Worm (Caenorhabditis elegans) whole organism, young adult: ENCODE results near the gene R107.2.
A peak's percentile ranks its signal among the peaks of the same experiment; 100 is the strongest.

ENCODE experiments used
- B0019.2 ChIP-seq: fragments of 200-800 bp; sonication (Bioruptor generic); conservative IDR thresholded peaks from 2 replicates; pipeline ENCODE4 v1.3.6; 2022; ENCODE audit warnings: missing genetic modification reagents, missing genetic modification characterization, missing compliant biosample characterization
- C06A6.2 ChIP-seq: fragments of 200-800 bp; sonication (Bioruptor generic); conservative IDR thresholded peaks from 2 replicates; pipeline ENCODE4 v1.3.6; 2022; ENCODE audit warnings: missing genetic modification characterization, missing compliant biosample characterization
- C17E4.6 ChIP-seq: fragments of 200-800 bp; sonication (Bioruptor generic); IDR thresholded peaks from 2 replicates; pipeline ENCODE4 v1.3.6; 2022; ENCODE audit warnings: missing genetic modification reagents, missing genetic modification characterization, missing compliant biosample characterization
- F23B12.7 ChIP-seq: sonication (generic microtip); optimal IDR thresholded peaks from 2 replicates; lab custom pipeline; 2017; ENCODE audit warnings: missing genetic modification characterization, mild to moderate bottlenecking, missing compliant biosample characterization, antibody characterized with exemption, moderate library complexity; ENCODE audit not compliant: insufficient read depth
- F33H1.4 ChIP-seq: fragments of 200-800 bp; sonication (Bioruptor generic); IDR thresholded peaks from 2 replicates; pipeline ENCODE4 v1.3.6; 2022; ENCODE audit warnings: missing genetic modification reagents, missing genetic modification characterization, missing compliant biosample characterization
- F39B2.1 ChIP-seq: fragments of 200-800 bp; sonication (Bioruptor generic); IDR thresholded peaks from 2 replicates; pipeline ENCODE4 v1.3.6; 2022; ENCODE audit warnings: missing genetic modification reagents, missing genetic modification characterization, missing compliant biosample characterization
- F49E8.2 ChIP-seq: sonication (generic microtip); optimal IDR thresholded peaks from 3 replicates; lab custom pipeline; 2017; ENCODE audit warnings: missing genetic modification characterization, mild to moderate bottlenecking, missing compliant biosample characterization, antibody characterized with exemption, moderate library complexity; ENCODE audit not compliant: insufficient read depth
- K12H6.12 ChIP-seq: fragments of 200-800 bp; sonication (Bioruptor generic); optimal IDR thresholded peaks from 2 replicates; lab custom pipeline; 2018; ENCODE audit warnings: mild to moderate bottlenecking, missing genetic modification characterization, missing compliant biosample characterization
- Y53G8AR.9 ChIP-seq: fragments of 200-800 bp; sonication (Bioruptor generic); conservative IDR thresholded peaks from 2 replicates; pipeline ENCODE4 v1.3.6; 2022; ENCODE audit warnings: missing genetic modification reagents, missing genetic modification characterization, missing compliant biosample characterization
- Y56A3A.18 ChIP-seq: fragments of 200-800 bp; sonication (Bioruptor generic); IDR thresholded peaks from 2 replicates; pipeline ENCODE4 v1.3.6; 2022; ENCODE audit warnings: missing genetic modification reagents, missing genetic modification characterization, missing compliant biosample characterization
- ZK185.1 ChIP-seq: sonication (generic microtip); optimal IDR thresholded peaks from 2 replicates; lab custom pipeline; 2016; ENCODE audit warnings: mild to moderate bottlenecking, missing genetic modification characterization, missing compliant biosample characterization; ENCODE audit not compliant: poor library complexity, severe bottlenecking
- ama-1 ChIP-seq, 3 experiments: fragments of 150-350 bp in 1 of 3; sonication (generic microtip) in 2 of 3; optimal IDR thresholded peaks; 2 replicates each; lab custom pipeline; 2014 to 2018; ENCODE audit warnings: missing biosample characterization in 2 of 3, missing genetic modification characterization in 2 of 3, missing genetic modification reagents in 2 of 3
- aptf-3 ChIP-seq: fragments of 200-800 bp; sonication (Bioruptor generic); IDR thresholded peaks from 2 replicates; pipeline ENCODE4 v1.3.6; 2022; ENCODE audit warnings: missing genetic modification characterization, missing compliant biosample characterization
- bed-1 ChIP-seq: fragments of 200-800 bp; sonication (Bioruptor generic); IDR thresholded peaks from 2 replicates; pipeline ENCODE4 v1.3.6; 2022; ENCODE audit warnings: missing genetic modification reagents, missing genetic modification characterization, missing compliant biosample characterization
- cebp-2 ChIP-seq: fragments of 200-800 bp; sonication (Bioruptor generic); IDR thresholded peaks from 2 replicates; pipeline ENCODE4 v1.3.6; 2022; ENCODE audit warnings: missing genetic modification characterization, missing compliant biosample characterization
- ceh-27 ChIP-seq: fragments of 200-800 bp; sonication (Bioruptor generic); optimal IDR thresholded peaks from 2 replicates; lab custom pipeline; 2018; ENCODE audit warnings: mild to moderate bottlenecking, missing genetic modification characterization, moderate library complexity, missing compliant biosample characterization
- ceh-58 ChIP-seq: fragments of 200-800 bp; sonication (Bioruptor generic); IDR thresholded peaks from 2 replicates; pipeline ENCODE4 v1.3.6; 2022; ENCODE audit warnings: missing genetic modification characterization, missing compliant biosample characterization
- ceh-79 ChIP-seq: sonication (generic microtip); optimal IDR thresholded peaks from 2 replicates; lab custom pipeline; 2017; ENCODE audit warnings: mild to moderate bottlenecking, missing genetic modification characterization, missing compliant biosample characterization
- chd-7 ChIP-seq: sonication (generic microtip); optimal IDR thresholded peaks from 2 replicates; lab custom pipeline; 2016; ENCODE audit warnings: mild to moderate bottlenecking, missing genetic modification characterization, moderate library complexity, missing compliant biosample characterization
- dox-1 ChIP-seq: fragments of 200-800 bp; sonication (Bioruptor generic); IDR thresholded peaks from 2 replicates; pipeline ENCODE4 v1.3.6; 2022; ENCODE audit warnings: missing genetic modification reagents, missing genetic modification characterization, missing compliant biosample characterization
- dpl-1 ChIP-seq: fragments of 150-350 bp; optimal IDR thresholded peaks from 2 replicates; lab custom pipeline; 2014; ENCODE audit warnings: missing biosample characterization, missing genetic modification reagents, missing genetic modification characterization
- efl-1 ChIP-seq: fragments of 150-350 bp; optimal IDR thresholded peaks from 2 replicates; lab custom pipeline; 2014; ENCODE audit warnings: missing biosample characterization, missing genetic modification reagents, missing genetic modification characterization
- egl-18 ChIP-seq: fragments of 200-800 bp; sonication (Bioruptor generic); IDR thresholded peaks from 2 replicates; pipeline ENCODE4 v1.3.6; 2022; ENCODE audit warnings: missing genetic modification reagents, missing genetic modification characterization, missing compliant biosample characterization
- fkh-3 ChIP-seq: sonication (generic microtip); optimal IDR thresholded peaks from 2 replicates; lab custom pipeline; 2016; ENCODE audit warnings: mild to moderate bottlenecking, missing genetic modification characterization, missing compliant biosample characterization
- hlh-26 ChIP-seq: fragments of 200-800 bp; sonication (Bioruptor generic); conservative IDR thresholded peaks from 2 replicates; pipeline ENCODE4 v1.3.6; 2022; ENCODE audit warnings: missing genetic modification reagents, missing genetic modification characterization, missing compliant biosample characterization
- hsf-1 ChIP-seq: fragments of 200-800 bp; sonication (Bioruptor generic); IDR thresholded peaks from 2 replicates; pipeline ENCODE4 v1.3.6; 2022; ENCODE audit warnings: missing genetic modification reagents, missing genetic modification characterization, missing compliant biosample characterization
- let-526 ChIP-seq: fragments of 200-800 bp; sonication (Bioruptor generic); IDR thresholded peaks from 2 replicates; pipeline ENCODE4 v1.3.6; 2022; ENCODE audit warnings: missing genetic modification reagents, missing genetic modification characterization, missing compliant biosample characterization
- let-607 ChIP-seq, 2 experiments: fragments of 200-800 bp in 1 of 2; sonication (Bioruptor generic) in 1 of 2; sonication (generic microtip) in 1 of 2; optimal IDR thresholded peaks; 2 replicates each; lab custom pipeline; 2016 to 2018; ENCODE audit warnings: mild to moderate bottlenecking in 2 of 2, missing compliant biosample characterization in 2 of 2, missing genetic modification characterization in 2 of 2, moderate library complexity in 2 of 2, missing genotype in 1 of 2
- lin-54 ChIP-seq: fragments of 200-800 bp; sonication (Bioruptor generic); optimal IDR thresholded peaks from 2 replicates; lab custom pipeline; 2018; ENCODE audit warnings: mild to moderate bottlenecking, missing genetic modification characterization, missing compliant biosample characterization
- lsl-1 ChIP-seq: fragments of 200-800 bp; sonication (Bioruptor generic); optimal IDR thresholded peaks from 2 replicates; lab custom pipeline; 2018; ENCODE audit warnings: mild to moderate bottlenecking, missing genetic modification characterization, moderate library complexity, missing compliant biosample characterization
- madf-10 ChIP-seq: sonication (generic microtip); optimal IDR thresholded peaks from 2 replicates; lab custom pipeline; 2016; ENCODE audit warnings: mild to moderate bottlenecking, missing genetic modification characterization, missing compliant biosample characterization
- madf-8 ChIP-seq: fragments of 200-800 bp; sonication (Bioruptor generic); conservative IDR thresholded peaks from 2 replicates; pipeline ENCODE4 v1.3.6; 2022; ENCODE audit warnings: missing genetic modification reagents, missing genetic modification characterization, missing compliant biosample characterization
- nfya-2 ChIP-seq: fragments of 200-800 bp; sonication (Bioruptor generic); IDR thresholded peaks from 2 replicates; pipeline ENCODE4 v1.3.6; 2022; ENCODE audit warnings: missing genetic modification reagents, missing genetic modification characterization, missing compliant biosample characterization
- nfyb-1 ChIP-seq: fragments of 200-800 bp; sonication (Bioruptor generic); IDR thresholded peaks from 2 replicates; pipeline ENCODE4 v1.3.6; 2022; ENCODE audit warnings: missing genetic modification reagents, missing genetic modification characterization, missing compliant biosample characterization
- nhr-120 ChIP-seq: fragments of 200-800 bp; sonication (Bioruptor generic); IDR thresholded peaks from 2 replicates; pipeline ENCODE4 v1.3.6; 2022; ENCODE audit warnings: missing genetic modification characterization, missing compliant biosample characterization
- nhr-27 ChIP-seq: fragments of 200-800 bp; sonication (Bioruptor generic); optimal IDR thresholded peaks from 2 replicates; lab custom pipeline; 2018; ENCODE audit warnings: mild to moderate bottlenecking, missing genetic modification characterization, moderate library complexity, missing compliant biosample characterization
- nhr-80 ChIP-seq: sonication (generic microtip); optimal IDR thresholded peaks from 2 replicates; lab custom pipeline; 2016; ENCODE audit warnings: missing genetic modification characterization, missing compliant biosample characterization
- pbrm-1 ChIP-seq: fragments of 200-800 bp; sonication (Bioruptor generic); IDR thresholded peaks from 2 replicates; pipeline ENCODE4 v1.3.6; 2022; ENCODE audit warnings: missing genetic modification reagents, missing genetic modification characterization, missing compliant biosample characterization
- repo-1 ChIP-seq: sonication (generic microtip); optimal IDR thresholded peaks from 2 replicates; lab custom pipeline; 2017; ENCODE audit warnings: mild to moderate bottlenecking, missing genetic modification characterization, missing compliant biosample characterization
- snpc-1.3 ChIP-seq: sonication (generic microtip); optimal IDR thresholded peaks from 2 replicates; lab custom pipeline; 2017; ENCODE audit warnings: missing genetic modification characterization, mild to moderate bottlenecking, missing compliant biosample characterization, antibody characterized with exemption, moderate library complexity, missing genotype, missing genetic modification reagents; ENCODE audit not compliant: insufficient read depth
- snpc-4 ChIP-seq, 5 experiments: fragments of 150-350 bp in 1 of 5; sonication (generic microtip) in 4 of 5; optimal IDR thresholded peaks; 2 replicates each; lab custom pipeline; 2014 to 2018; ENCODE audit warnings: missing genetic modification characterization in 5 of 5, missing biosample characterization in 3 of 5, antibody characterized with exemption in 2 of 5, mild to moderate bottlenecking in 2 of 5, missing compliant biosample characterization in 2 of 5, missing genotype in 2 of 5, moderate library complexity in 2 of 5, missing genetic modification reagents in 1 of 5
- tbx-9 ChIP-seq: sonication (generic microtip); optimal IDR thresholded peaks from 2 replicates; lab custom pipeline; 2016; ENCODE audit warnings: borderline replicate concordance, missing genetic modification characterization, inconsistent platforms, missing compliant biosample characterization
- zfh-2 ChIP-seq: fragments of 200-800 bp; sonication (Bioruptor generic); conservative IDR thresholded peaks from 2 replicates; pipeline ENCODE4 v1.3.6; 2022; ENCODE audit warnings: missing genetic modification reagents, missing genetic modification characterization, missing compliant biosample characterization
- ztf-22 ChIP-seq: fragments of 200-800 bp; sonication (Bioruptor generic); optimal IDR thresholded peaks from 2 replicates; lab custom pipeline; 2018; ENCODE audit warnings: mild to moderate bottlenecking, missing genetic modification characterization, moderate library complexity, missing compliant biosample characterization
- ztf-26 ChIP-seq: sonication (generic microtip); optimal IDR thresholded peaks from 2 replicates; lab custom pipeline; 2017; ENCODE audit warnings: missing genetic modification characterization, missing compliant biosample characterization
- ztf-3 ChIP-seq: fragments of 200-800 bp; sonication (Bioruptor generic); optimal IDR thresholded peaks from 2 replicates; lab custom pipeline; 2018; ENCODE audit warnings: mild to moderate bottlenecking, missing genetic modification characterization, missing compliant biosample characterization

R107.2 gene

DNA sequence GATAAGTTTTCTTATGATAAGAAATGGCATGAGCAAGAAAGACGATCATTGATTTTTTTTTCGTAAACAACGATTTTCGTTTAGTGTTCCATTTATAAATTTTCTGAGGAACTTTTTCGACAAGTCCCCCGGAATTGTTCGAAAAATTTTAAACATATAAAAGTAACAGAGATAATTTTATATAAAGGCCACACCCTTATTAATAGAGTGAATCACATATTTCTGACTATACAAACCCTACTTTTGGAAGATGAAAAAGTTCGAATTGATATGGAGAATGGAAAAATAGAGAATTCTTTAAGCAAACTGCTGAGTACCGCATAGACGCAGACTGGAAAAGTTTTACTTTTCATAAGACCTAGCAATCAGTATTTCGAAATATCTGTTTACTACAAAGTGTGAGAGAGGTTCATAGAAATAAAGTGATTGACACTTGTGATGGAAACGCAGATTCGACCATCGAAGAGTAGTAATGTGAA is 5.4 kb upstream of the R107.2 start (continued):
- TF ChIP-seq C06A6.2 (GFP tag; lab: Robert Waterston, UW) (peak; percentile 41; the same call in 1 of the 2 replicates), let-607 (tag; optimal IDR thresholded peaks at IDR 0.05; lab: Kevin White, UChicago) (peak; percentile 58 to 64), nfya-2 (GFP tag; lab: Robert Waterston, UW) (no peak), snpc-4 (GFP tag; optimal IDR thresholded peaks at IDR 0.05; lab: Kevin White, UChicago) (no peak), snpc-4 (tag; optimal IDR thresholded peaks at IDR 0.05; lab: Kevin White, UChicago) (peak in 2 of 4 experiments; percentile 23 to 46), zfh-2 (GFP tag; lab: Robert Waterston, UW) (no peak), K12H6.12 (peak; percentile 63), tbx-9 (tag; lab: Kevin White, UChicago) (peak; percentile 3), hlh-26 (GFP tag; lab: Robert Waterston, UW) (no peak), C17E4.6 (GFP tag; lab: Robert Waterston, UW) (no peak), aptf-3 (GFP tag; lab: Robert Waterston, UW) (0 out of 2 replicates have a peak, but pooled peaks have one; percentile 6), madf-8 (GFP tag; lab: Robert Waterston, UW) (no peak), F39B2.1 (GFP tag; lab: Robert Waterston, UW) (no peak), dox-1 (GFP tag; lab: Robert Waterston, UW) (peak; percentile 76), snpc-1.3 (peak; percentile 35), nhr-120 (GFP tag; lab: Robert Waterston, UW) (no peak), ztf-22 (GFP tag; lab: Kevin White, UChicago) (peak; percentile 32), B0019.2 (GFP tag; lab: Robert Waterston, UW) (no peak), bed-1 (GFP tag; lab: Robert Waterston, UW) (no peak), nhr-27 (tag; lab: Kevin White, UChicago) (no peak), nhr-80 (tag; lab: Kevin White, UChicago) (peak; percentile 84), ama-1 (optimal IDR thresholded peaks at IDR 0.05; lab: Kevin White, UChicago) (peak; percentile 98), ama-1 (GFP tag; optimal IDR thresholded peaks at IDR 0.05; lab: Kevin White, UChicago) (peak in 1 of 2 experiments; percentile 80), Y56A3A.18 (GFP tag; lab: Robert Waterston, UW) (no peak; the same call in 1 of the 2 replicates), efl-1 (GFP tag; lab: Kevin White, UChicago) (no peak), chd-7 (tag; lab: Kevin White, UChicago) (peak; percentile 70), ceh-79 (tag; lab: Kevin White, UChicago) (no peak), madf-10 (tag; lab: Kevin White, UChicago) (peak; percentile 70), fkh-3 (tag; lab: Kevin White, UChicago) (no peak), nfyb-1 (GFP tag; lab: Robert Waterston, UW) (peak; percentile 90), F33H1.4 (GFP tag; lab: Robert Waterston, UW) (peak; percentile 10; the same call in 1 of the 2 replicates), pbrm-1 (peak; percentile 63; the same call in 1 of the 2 replicates), lin-54 (GFP tag; lab: Kevin White, UChicago) (peak; percentile 56), egl-18 (GFP tag; lab: Robert Waterston, UW) (no peak), repo-1 (peak; percentile 80), ceh-27 (GFP tag; lab: Kevin White, UChicago) (peak; percentile 76), ZK185.1 (tag; lab: Kevin White, UChicago) (no peak), ztf-3 (GFP tag; lab: Kevin White, UChicago) (no peak), ceh-58 (no peak), let-526 (GFP tag; lab: Robert Waterston, UW) (peak; percentile 63; the same call in 1 of the 2 replicates), lsl-1 (GFP tag; lab: Kevin White, UChicago) (peak; percentile 42), ztf-26 (tag; lab: Kevin White, UChicago) (peak; percentile 87), F23B12.7 (peak; percentile 89), dpl-1 (GFP tag; lab: Kevin White, UChicago) (peak; percentile 12), cebp-2 (GFP tag; lab: Robert Waterston, UW) (no peak), F49E8.2 (tag; lab: Kevin White, UChicago) (no peak), Y53G8AR.9 (peak; percentile 84; the same call in 1 of the 2 replicates), hsf-1 (GFP tag; lab: Robert Waterston, UW) (peak; percentile 79)
